Worm (Caenorhabditis elegans) whole organism, L3 larva: ENCODE measurements around the gene ndx-2.

Experiments used
- ceh-9 ChIP-seq: sonication (generic microtip); optimal IDR thresholded peaks from 2 replicates; lab custom pipeline; 2018; ENCODE audit warnings: missing biosample characterization, missing genetic modification characterization
- egl-27 ChIP-seq: sonication (generic microtip); optimal IDR thresholded peaks from 4 replicates; lab custom pipeline; 2017; ENCODE audit warnings: missing biosample characterization, missing genetic modification reagents, missing genetic modification characterization
- lin-39 ChIP-seq: fragments of 150-350 bp; optimal IDR thresholded peaks from 2 replicates; lab custom pipeline; 2018; ENCODE audit warnings: missing biosample characterization, missing genetic modification reagents, missing genetic modification characterization
- nhr-11 ChIP-seq: fragments of 150-350 bp; optimal IDR thresholded peaks from 2 replicates; lab custom pipeline; 2014; ENCODE audit warnings: missing biosample characterization, missing genetic modification characterization

DNA sequence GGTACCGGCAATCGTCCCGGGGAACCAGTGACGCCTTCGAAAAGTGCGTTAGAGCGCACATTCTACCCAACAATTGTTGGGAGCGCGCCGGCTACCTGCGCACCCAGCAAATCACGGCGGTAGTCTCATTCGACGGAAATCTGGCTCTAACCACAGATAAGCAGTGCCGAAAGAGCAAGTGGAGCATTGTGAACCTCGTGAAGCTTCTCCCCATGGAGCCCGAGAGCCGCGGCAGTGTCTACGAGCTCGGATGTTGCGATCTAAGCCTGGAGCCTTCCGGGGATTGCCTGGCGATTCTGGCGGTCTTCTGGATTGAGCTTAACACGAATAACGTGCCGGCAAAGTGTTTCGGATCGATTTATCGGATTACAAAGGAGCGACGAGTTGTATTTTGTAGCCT is 25.3 kb downstream of the ndx-2 start:
- TF ChIP-seq ceh-9 (tag; lab: Kevin White, UChicago) (no peak), lin-39 (no peak), egl-27 (tag; lab: Kevin White, UChicago) (no peak), nhr-11 (tag; lab: Kevin White, UChicago) (no peak)
